Fruit fly (Drosophila melanogaster) whole organism, wandering third instar larva: ENCODE data around the gene CG43145.

Source experiments
- Abd-B ChIP-seq: fragments of >200 bp; optimal IDR thresholded peaks from 2 replicates; lab custom pipeline; 2017; ENCODE audit warnings: missing biosample characterization, missing genetic modification characterization
- CG32264 ChIP-seq: fragments of 200-800 bp; sonication (Bioruptor generic); optimal IDR thresholded peaks from 2 replicates; lab custom pipeline; 2016; ENCODE audit warnings: missing biosample characterization, missing genetic modification characterization
- CG9705 ChIP-seq: fragments of 200-800 bp; sonication (Bioruptor generic); optimal IDR thresholded peaks from 2 replicates; lab custom pipeline; 2018; ENCODE audit warnings: missing biosample characterization, mild to moderate bottlenecking, missing genetic modification characterization
- CrebA ChIP-seq: fragments of 200-800 bp; sonication (Bioruptor generic); optimal IDR thresholded peaks from 2 replicates; lab custom pipeline; 2016; ENCODE audit warnings: missing biosample characterization, mild to moderate bottlenecking, missing genetic modification characterization, borderline replicate concordance
- Dif ChIP-seq: fragments of 200-275, 200-300 bp; sonication (Bioruptor generic); optimal IDR thresholded peaks from 2 replicates; lab custom pipeline; 2018; ENCODE audit warnings: missing biosample characterization, missing genetic modification characterization; ENCODE audit not compliant: partially characterized antibody
- GATAd ChIP-seq: sonication (Bioruptor generic); optimal IDR thresholded peaks from 2 replicates; lab custom pipeline; 2016; ENCODE audit warnings: missing biosample characterization, missing genetic modification characterization
- HLH106 ChIP-seq: fragments of 200-800 bp; optimal IDR thresholded peaks from 3 replicates; lab custom pipeline; 2019; ENCODE audit warnings: missing biosample characterization, mild to moderate bottlenecking, missing genetic modification characterization, moderate library complexity
- Hr78 ChIP-seq: fragments of >200 bp; optimal IDR thresholded peaks from 2 replicates; lab custom pipeline; 2017; ENCODE audit warnings: missing biosample characterization, missing genetic modification characterization
- Hr83 ChIP-seq: fragments of 200-300 bp; sonication (Bioruptor generic); optimal IDR thresholded peaks from 2 replicates; lab custom pipeline; 2016; ENCODE audit warnings: missing biosample characterization, mild to moderate bottlenecking, missing genetic modification characterization, moderate library complexity; ENCODE audit not compliant: poor library complexity, severe bottlenecking
- Jra ChIP-seq: sonication (Bioruptor generic); optimal IDR thresholded peaks from 2 replicates; lab custom pipeline; 2016; ENCODE audit warnings: missing biosample characterization, missing genetic modification characterization
- Mio ChIP-seq: sonication (Bioruptor generic); optimal IDR thresholded peaks from 2 replicates; lab custom pipeline; 2016; ENCODE audit warnings: missing biosample characterization, missing genetic modification characterization
- Myc ChIP-seq: fragments of >200 bp; optimal IDR thresholded peaks from 2 replicates; lab custom pipeline; 2017
- OdsH ChIP-seq: fragments of 200-800 bp; sonication (Bioruptor generic); optimal IDR thresholded peaks from 2 replicates; lab custom pipeline; 2016; ENCODE audit warnings: missing biosample characterization, mild to moderate bottlenecking, missing genetic modification characterization
- Rel ChIP-seq, 2 experiments: fragments of 200-800 bp; sonication (Bioruptor generic) in 1 of 2; optimal IDR thresholded peaks; 2 replicates in 1 of 2; 3 replicates in 1 of 2; lab custom pipeline; 2016 to 2019; ENCODE audit warnings: mild to moderate bottlenecking in 2 of 2, missing biosample characterization in 2 of 2, missing genetic modification characterization in 2 of 2, moderate library complexity in 1 of 2
- Sp1 ChIP-seq: fragments of 200-800 bp; sonication (Bioruptor generic); optimal IDR thresholded peaks from 3 replicates; lab custom pipeline; 2019; ENCODE audit warnings: missing biosample characterization, mild to moderate bottlenecking, missing genetic modification characterization, moderate library complexity
- Vsx2 ChIP-seq: fragments of 200-300, 225-300 bp; sonication (Bioruptor generic); optimal IDR thresholded peaks from 2 replicates; lab custom pipeline; 2018; ENCODE audit warnings: missing biosample characterization, missing genetic modification characterization; ENCODE audit not compliant: partially characterized antibody
- brk ChIP-seq: fragments of 200-800 bp; sonication (Bioruptor generic); optimal IDR thresholded peaks from 2 replicates; lab custom pipeline; 2016; ENCODE audit warnings: missing biosample characterization, mild to moderate bottlenecking, missing genetic modification characterization
- dmrt93B ChIP-seq: fragments of 200-800 bp; sonication (Bioruptor generic); optimal IDR thresholded peaks from 2 replicates; lab custom pipeline; 2018; ENCODE audit warnings: missing biosample characterization, mild to moderate bottlenecking, missing genetic modification characterization
- ey ChIP-seq: fragments of 200-800 bp; sonication (Bioruptor generic); optimal IDR thresholded peaks from 2 replicates; lab custom pipeline; 2016; ENCODE audit warnings: missing biosample characterization, missing genetic modification characterization
- foxo ChIP-seq, 2 experiments: fragments of 200-800 bp; sonication (Bioruptor generic); optimal IDR thresholded peaks; 2 replicates in 1 of 2; 3 replicates in 1 of 2; lab custom pipeline; 2016 to 2017; ENCODE audit warnings: missing biosample characterization in 2 of 2, missing genetic modification characterization in 2 of 2
- h ChIP-seq: fragments of 200-800 bp; sonication (Bioruptor generic); optimal IDR thresholded peaks from 3 replicates; lab custom pipeline; 2016; ENCODE audit warnings: missing biosample characterization, mild to moderate bottlenecking, missing genetic modification characterization
- lola ChIP-seq: fragments of >200 bp; optimal IDR thresholded peaks from 2 replicates; lab custom pipeline; 2017; ENCODE audit warnings: missing biosample characterization, missing genetic modification characterization
- pan ChIP-seq: fragments of >200 bp; optimal IDR thresholded peaks from 2 replicates; lab custom pipeline; 2017
- psq ChIP-seq: fragments of 200-800 bp; sonication (Bioruptor generic); optimal IDR thresholded peaks from 3 replicates; lab custom pipeline; 2017; ENCODE audit warnings: missing biosample characterization, mild to moderate bottlenecking, missing genetic modification characterization, moderate library complexity
- rgr ChIP-seq: fragments of 200-800 bp; sonication (Bioruptor generic); optimal IDR thresholded peaks from 3 replicates; lab custom pipeline; 2016; ENCODE audit warnings: missing biosample characterization, mild to moderate bottlenecking, missing genetic modification characterization
- sage ChIP-seq: fragments of 200-800 bp; sonication (Bioruptor generic); optimal IDR thresholded peaks from 2 replicates; lab custom pipeline; 2016; ENCODE audit warnings: missing biosample characterization, mild to moderate bottlenecking, missing genetic modification characterization
- sv ChIP-seq: fragments of 200-800 bp; sonication (Bioruptor generic); optimal IDR thresholded peaks from 3 replicates; lab custom pipeline; 2016; ENCODE audit warnings: missing biosample characterization, missing genetic modification characterization
- tai ChIP-seq: sonication (Bioruptor generic); optimal IDR thresholded peaks from 2 replicates; lab custom pipeline; 2016; ENCODE audit warnings: missing biosample characterization, missing genetic modification characterization
- usp ChIP-seq: fragments of >200 bp; optimal IDR thresholded peaks from 2 replicates; lab custom pipeline; 2017; ENCODE audit warnings: missing biosample characterization, missing genetic modification characterization
- woc ChIP-seq: sonication (Bioruptor generic); optimal IDR thresholded peaks from 2 replicates; lab custom pipeline; 2016; ENCODE audit warnings: missing biosample characterization, mild to moderate bottlenecking, missing genetic modification characterization

The CG43145 gene

dm6 chr2L:3698992-3699514, 2.6 kb upstream of the CG43145 start, which contains the start of the genes CG10031 and CG42464:
Gene CG10031, minus strand, starts transcription at chr2L:3699092.
Gene CG42464, plus strand, starts transcription at chr2L:3699464.
- no peak for TF ChIP-seq Hr83 (GFP tag; lab: Kevin White, UChicago)
- no peak for TF ChIP-seq lola (GFP tag; lab: Kevin White, UChicago)
- no peak for TF ChIP-seq pan (lab: Kevin White, UChicago)
- no peak for TF ChIP-seq CrebA (GFP tag; lab: Kevin White, UChicago)
- TF ChIP-seq h (GFP tag; lab: Kevin White, UChicago) = no peak
- TF ChIP-seq CG32264 = no peak
- no peak for TF ChIP-seq GATAd (GFP tag; lab: Kevin White, UChicago)
- TF ChIP-seq Mio (GFP tag; lab: Kevin White, UChicago) = no peak
- no peak for TF ChIP-seq ey
- TF ChIP-seq dmrt93B = no peak
- TF ChIP-seq psq (GFP tag; lab: Kevin White, UChicago) = no peak
- TF ChIP-seq rgr (GFP tag; lab: Kevin White, UChicago) = no peak
- no peak for TF ChIP-seq HLH106
- TF ChIP-seq Myc (lab: Kevin White, UChicago) = no peak
- no peak for TF ChIP-seq Jra (GFP tag; lab: Kevin White, UChicago)

DNA sequence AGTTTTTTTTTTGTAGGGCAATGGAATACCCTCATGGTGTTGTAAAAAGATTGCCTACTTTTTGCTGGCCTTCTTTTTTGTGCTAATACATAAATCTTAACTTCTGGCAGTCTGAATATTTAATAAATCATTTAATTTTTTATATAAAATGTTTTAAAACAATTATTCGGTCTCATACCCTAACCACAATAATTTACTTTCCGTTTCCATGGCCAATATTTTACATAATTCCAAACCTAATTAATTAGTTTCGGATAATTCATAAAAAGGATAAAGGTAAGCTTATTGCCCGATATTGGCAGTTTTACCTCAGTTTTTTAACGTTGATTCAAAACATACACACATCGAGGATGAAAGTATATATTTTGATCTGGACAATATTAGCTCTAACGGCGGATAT, 1.7 kb upstream of the CG43145 start, which contains the start of gene CG42465:
CG42465 (plus strand) TSS at position 301 of the 400 bp plus-strand sequence.
- no peak for TF ChIP-seq Mio (GFP tag; lab: Kevin White, UChicago)
- TF ChIP-seq h (GFP tag; lab: Kevin White, UChicago) = no peak
- TF ChIP-seq Dif (GFP tag; lab: Kevin White, UChicago) = no peak
- TF ChIP-seq Abd-B (GFP tag; lab: Kevin White, UChicago) = no peak
- no peak for TF ChIP-seq OdsH
- TF ChIP-seq rgr (GFP tag; lab: Kevin White, UChicago) = no peak
- TF ChIP-seq brk (GFP tag; lab: Kevin White, UChicago) = no peak
- TF ChIP-seq foxo (GFP tag; optimal IDR thresholded peaks at IDR 0.05; lab: Kevin White, UChicago) = no peak
- no peak for TF ChIP-seq Jra (GFP tag; lab: Kevin White, UChicago)
- no peak for TF ChIP-seq woc
- TF ChIP-seq sv (GFP tag; lab: Kevin White, UChicago) = no peak
- no peak for TF ChIP-seq CG9705 (GFP tag; lab: Kevin White, UChicago)
- no peak for TF ChIP-seq Hr78
- TF ChIP-seq usp (GFP tag; lab: Kevin White, UChicago) = no peak
- no peak for TF ChIP-seq Hr83 (GFP tag; lab: Kevin White, UChicago)

DNA sequence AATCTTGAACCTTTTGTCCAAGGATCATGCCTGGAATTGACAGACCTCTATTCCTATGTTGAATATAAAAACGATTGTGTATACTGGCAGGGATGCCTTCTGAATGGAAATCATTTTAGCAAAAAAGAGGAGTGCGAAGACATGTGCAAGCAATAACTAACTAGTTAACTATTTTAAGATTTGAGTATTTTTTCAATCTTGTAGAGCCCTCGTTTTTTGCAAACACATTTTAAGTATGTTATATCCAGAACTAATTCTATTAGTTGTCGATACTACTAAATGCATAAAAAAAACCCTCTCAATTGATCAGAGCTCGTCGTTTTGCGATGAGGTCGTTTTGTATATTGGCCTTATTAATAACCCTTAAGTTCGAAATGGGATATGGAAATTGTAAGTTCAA, 1.3 kb upstream of the CG43145 start, which contains the start of gene Sfp24C1:
Sfp24C1 (plus strand) TSS at position 301 of the 400 bp plus-strand sequence.
- no peak for TF ChIP-seq CrebA (GFP tag; lab: Kevin White, UChicago)
- TF ChIP-seq GATAd (GFP tag; lab: Kevin White, UChicago) = no peak
- TF ChIP-seq Sp1 = no peak
- TF ChIP-seq sage (GFP tag; lab: Kevin White, UChicago) = no peak
- TF ChIP-seq Rel (GFP tag; optimal IDR thresholded peaks at IDR 0.05; lab: Kevin White, UChicago) = no peak
- TF ChIP-seq Rel (tag; optimal IDR thresholded peaks at IDR 0.05; lab: Kevin White, UChicago) = no peak
- no peak for TF ChIP-seq Hr83 (GFP tag; lab: Kevin White, UChicago)
- no peak for TF ChIP-seq woc

DNA sequence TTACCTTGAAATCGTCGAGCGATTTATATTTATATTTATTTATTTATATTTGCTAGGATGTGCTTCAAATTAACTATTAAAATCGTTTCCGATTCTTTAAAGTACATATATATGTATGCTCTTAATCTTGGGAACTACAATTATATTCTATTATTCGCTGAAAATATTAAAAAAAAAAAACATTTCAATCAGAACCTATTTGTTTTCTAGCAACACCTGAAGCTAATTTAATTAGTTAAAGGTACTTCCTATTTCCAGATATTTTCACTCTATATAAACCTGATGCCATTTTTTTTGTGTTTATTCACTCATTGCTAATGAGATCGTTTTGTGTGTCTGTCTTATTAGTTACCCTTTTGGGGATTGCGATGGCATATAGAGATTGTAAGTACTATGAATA, 636 bp upstream of the CG43145 start, which contains the start of gene CG42467:
CG42467 (plus strand) TSS at position 301 of the 400 bp plus-strand sequence.
- TF ChIP-seq tai (GFP tag; lab: Kevin White, UChicago) = no peak
- no peak for TF ChIP-seq h (GFP tag; lab: Kevin White, UChicago)
- no peak for TF ChIP-seq sv (GFP tag; lab: Kevin White, UChicago)
- TF ChIP-seq Rel (GFP tag; optimal IDR thresholded peaks at IDR 0.05; lab: Kevin White, UChicago) = no peak
- TF ChIP-seq Rel (tag; optimal IDR thresholded peaks at IDR 0.05; lab: Kevin White, UChicago) = no peak
- TF ChIP-seq lola (GFP tag; lab: Kevin White, UChicago) = no peak
- TF ChIP-seq Jra (GFP tag; lab: Kevin White, UChicago) = no peak
- no peak for TF ChIP-seq HLH106
- no peak for TF ChIP-seq ey
- TF ChIP-seq brk (GFP tag; lab: Kevin White, UChicago) = no peak
- no peak for TF ChIP-seq CG9705 (GFP tag; lab: Kevin White, UChicago)
- TF ChIP-seq pan (lab: Kevin White, UChicago) = no peak
- no peak for TF ChIP-seq Vsx2 (GFP tag; lab: Kevin White, UChicago)
- no peak for TF ChIP-seq dmrt93B
- TF ChIP-seq, all 38 proteins: peak for 0
